Fruit fly (Drosophila melanogaster) whole organism, embryonic: ENCODE data around the gene CG11668.

Source experiments
- Atf3 ChIP-seq: fragments of 200-800 bp; sonication (Bioruptor generic); optimal IDR thresholded peaks from 3 replicates; lab custom pipeline; 2016; ENCODE audit warnings: missing biosample characterization, missing genetic modification characterization
- Atf6 ChIP-seq: fragments of 200-800 bp; sonication (Bioruptor generic); IDR thresholded peaks from 2 replicates; pipeline ENCODE4 v1.3.6; 2022; ENCODE audit warnings: missing biosample characterization, missing genetic modification characterization
- Bdp1 ChIP-seq: fragments of 200-800 bp; sonication (Bioruptor generic); optimal IDR thresholded peaks from 3 replicates; lab custom pipeline; 2016; ENCODE audit warnings: missing biosample characterization, missing genetic modification characterization
- CG10321 ChIP-seq: fragments of 200-800 bp; sonication (Bioruptor generic); IDR thresholded peaks from 2 replicates; pipeline ENCODE4 v1.3.6; 2022; ENCODE audit warnings: missing biosample characterization, missing genetic modification characterization
- CG10979 ChIP-seq: fragments of 200-800 bp; sonication (Bioruptor generic); optimal IDR thresholded peaks from 2 replicates; lab custom pipeline; 2018; ENCODE audit warnings: missing biosample characterization, mild to moderate bottlenecking, missing genetic modification characterization, moderate library complexity
- CG11560 ChIP-seq: fragments of 200-800 bp; sonication (Bioruptor generic); IDR thresholded peaks from 3 replicates; pipeline ENCODE4 v1.3.6; 2022; ENCODE audit warnings: missing biosample characterization, missing genetic modification characterization
- CG11695 ChIP-seq: fragments of 200-800 bp; sonication (Bioruptor generic); IDR thresholded peaks from 3 replicates; pipeline ENCODE4 v1.3.6; 2022; ENCODE audit warnings: missing biosample characterization, missing genetic modification characterization
- CG12071 ChIP-seq: fragments of 200-800 bp; sonication (Bioruptor generic); optimal IDR thresholded peaks from 3 replicates; lab custom pipeline; 2018; ENCODE audit warnings: missing biosample characterization, mild to moderate bottlenecking, missing genetic modification characterization
- CG12104 ChIP-seq: fragments of 200-800 bp; sonication (Bioruptor generic); optimal IDR thresholded peaks from 3 replicates; lab custom pipeline; 2016; ENCODE audit warnings: missing biosample characterization, missing genetic modification characterization
- CG12236 ChIP-seq: fragments of 200-800 bp; sonication (Bioruptor generic); optimal IDR thresholded peaks from 2 replicates; lab custom pipeline; 2016; ENCODE audit warnings: missing biosample characterization, missing genetic modification characterization
- CG12391 ChIP-seq: fragments of 200-800 bp; sonication (Bioruptor generic); optimal IDR thresholded peaks from 3 replicates; lab custom pipeline; 2018; ENCODE audit warnings: missing biosample characterization, mild to moderate bottlenecking, missing genetic modification characterization, moderate library complexity
- CG12769 ChIP-seq: fragments of 200-800 bp; sonication (Bioruptor generic); optimal IDR thresholded peaks from 2 replicates; lab custom pipeline; 2019; ENCODE audit warnings: missing biosample characterization, mild to moderate bottlenecking, missing genetic modification characterization, moderate library complexity
- CG13296 ChIP-seq: fragments of 200-800 bp; sonication (Bioruptor generic); optimal IDR thresholded peaks from 3 replicates; lab custom pipeline; 2018; ENCODE audit warnings: missing biosample characterization, mild to moderate bottlenecking, missing genetic modification characterization
- CG15479 ChIP-seq: fragments of 200-800 bp; sonication (Bioruptor generic); optimal IDR thresholded peaks from 3 replicates; lab custom pipeline; 2019; ENCODE audit warnings: missing biosample characterization, mild to moderate bottlenecking, missing genetic modification characterization, moderate library complexity
- CG17186 ChIP-seq: fragments of 200-800 bp; sonication (Bioruptor generic); optimal IDR thresholded peaks from 3 replicates; lab custom pipeline; 2017; ENCODE audit warnings: missing biosample characterization, missing genetic modification reagents, missing genetic modification characterization
- CG34422 ChIP-seq: fragments of 200-800 bp; sonication (Bioruptor generic); IDR thresholded peaks from 3 replicates; pipeline ENCODE4 v1.3.6; 2022; ENCODE audit warnings: missing biosample characterization, missing genetic modification characterization
- CG3838 ChIP-seq: fragments of 200-800 bp; sonication (Bioruptor generic); optimal IDR thresholded peaks from 3 replicates; lab custom pipeline; 2016; ENCODE audit warnings: missing biosample characterization, missing genetic modification characterization
- CG5180 ChIP-seq: fragments of 200-800 bp; sonication (Bioruptor generic); optimal IDR thresholded peaks from 3 replicates; lab custom pipeline; 2017; ENCODE audit warnings: missing biosample characterization, missing genetic modification characterization, mild to moderate bottlenecking, moderate library complexity, missing genetic modification reagents
- CG6175 ChIP-seq: fragments of 200-800 bp; sonication (Bioruptor generic); IDR thresholded peaks from 3 replicates; pipeline ENCODE4 v1.3.6; 2022; ENCODE audit warnings: missing biosample characterization, missing genetic modification characterization
- CG7372 ChIP-seq: fragments of 200-800 bp; sonication (Bioruptor generic); IDR thresholded peaks from 2 replicates; pipeline ENCODE4 v1.3.6; 2022; ENCODE audit warnings: missing biosample characterization, missing genetic modification characterization
- CG7745 ChIP-seq: fragments of 200-800 bp; sonication (Bioruptor generic); optimal IDR thresholded peaks from 2 replicates; lab custom pipeline; 2018; ENCODE audit warnings: missing biosample characterization, mild to moderate bottlenecking, missing genetic modification characterization, moderate library complexity
- CG8281 ChIP-seq: fragments of 200-800 bp; sonication (Bioruptor generic); optimal IDR thresholded peaks from 2 replicates; lab custom pipeline; 2018; ENCODE audit warnings: missing biosample characterization, mild to moderate bottlenecking, missing genetic modification characterization, moderate library complexity
- CG8388 ChIP-seq: fragments of 200-800 bp; sonication (Bioruptor generic); optimal IDR thresholded peaks from 2 replicates; lab custom pipeline; 2019; ENCODE audit warnings: missing biosample characterization, mild to moderate bottlenecking, missing genetic modification characterization, moderate library complexity
- CG9797 ChIP-seq: fragments of 200-800 bp; sonication (Bioruptor generic); optimal IDR thresholded peaks from 3 replicates; lab custom pipeline; 2018; ENCODE audit warnings: missing biosample characterization, mild to moderate bottlenecking, missing genetic modification characterization
- Dfd ChIP-seq, 2 experiments: fragments of >200 bp; optimal IDR thresholded peaks; 2 replicates each; lab custom pipeline; 2017; ENCODE audit warnings: missing biosample characterization in 2 of 2, missing genetic modification characterization in 2 of 2
- Dip2 ChIP-seq: fragments of 200-800 bp; sonication (Bioruptor generic); IDR thresholded peaks from 2 replicates; pipeline ENCODE4 v1.3.6; 2022; ENCODE audit warnings: missing biosample characterization, missing genetic modification characterization
- E2f1 ChIP-seq: fragments of 200-800 bp; sonication (Bioruptor generic); IDR thresholded peaks from 2 replicates; pipeline ENCODE4 v1.3.6; 2022; ENCODE audit warnings: missing biosample characterization, missing genetic modification characterization
- Gug ChIP-seq: fragments of 200-800 bp; sonication (Bioruptor generic); IDR thresholded peaks from 4 replicates; pipeline ENCODE4 v1.3.6; 2022; ENCODE audit warnings: missing biosample characterization, missing genetic modification characterization
- Hand ChIP-seq: fragments of 200-800 bp; sonication (Bioruptor generic); optimal IDR thresholded peaks from 2 replicates; lab custom pipeline; 2017; ENCODE audit warnings: mild to moderate bottlenecking, missing biosample characterization, missing genetic modification reagents, missing genetic modification characterization
- HmgZ ChIP-seq: fragments of 200-800 bp; sonication (Bioruptor generic); optimal IDR thresholded peaks from 2 replicates; lab custom pipeline; 2018; ENCODE audit warnings: missing biosample characterization, mild to moderate bottlenecking, missing genetic modification characterization
- Hmx ChIP-seq: fragments of 200-800 bp; sonication (Bioruptor generic); optimal IDR thresholded peaks from 2 replicates; lab custom pipeline; 2016; ENCODE audit warnings: missing biosample characterization, missing genetic modification characterization
- Pdp1 ChIP-seq, 2 experiments: fragments of 200-800 bp; sonication (Bioruptor generic); optimal IDR thresholded peaks; 3 replicates each; lab custom pipeline; 2016; ENCODE audit warnings: missing biosample characterization in 2 of 2, missing genetic modification characterization in 2 of 2, mild to moderate bottlenecking in 1 of 2, moderate library complexity in 1 of 2
- Sry-δ ChIP-seq: fragments of 200-800 bp; sonication (Bioruptor generic); optimal IDR thresholded peaks from 2 replicates; lab custom pipeline; 2016; ENCODE audit warnings: missing biosample characterization, missing genetic modification characterization
- Usf ChIP-seq: fragments of 200-800 bp; sonication (Bioruptor generic); optimal IDR thresholded peaks from 2 replicates; lab custom pipeline; 2017; ENCODE audit warnings: missing genotype, missing biosample characterization, missing genetic modification characterization
- ab ChIP-seq: fragments of 200-800 bp; sonication (Bioruptor generic); optimal IDR thresholded peaks from 2 replicates; lab custom pipeline; 2016; ENCODE audit warnings: missing biosample characterization, missing genetic modification characterization
- bbx ChIP-seq: fragments of 200-800 bp; sonication (Bioruptor generic); IDR thresholded peaks from 2 replicates; pipeline ENCODE4 v1.3.6; 2022; ENCODE audit warnings: missing biosample characterization, missing genetic modification characterization; ENCODE audit not compliant: partially characterized antibody
- cg ChIP-seq: fragments of 200-800 bp; sonication (Bioruptor generic); optimal IDR thresholded peaks from 3 replicates; lab custom pipeline; 2019; ENCODE audit warnings: missing biosample characterization, mild to moderate bottlenecking, missing genetic modification characterization, moderate library complexity
- crc ChIP-seq: fragments of 200-800 bp; sonication (Bioruptor generic); optimal IDR thresholded peaks from 2 replicates; lab custom pipeline; 2016; ENCODE audit warnings: missing biosample characterization, missing genetic modification characterization
- dm ChIP-seq: fragments of 200-800 bp; sonication (Bioruptor generic); optimal IDR thresholded peaks from 3 replicates; lab custom pipeline; 2016; ENCODE audit warnings: missing biosample characterization, missing genetic modification characterization
- eve ChIP-seq, 2 experiments: fragments of >200 bp; optimal IDR thresholded peaks; 2 replicates each; lab custom pipeline; 2017; ENCODE audit warnings: missing biosample characterization in 2 of 2, missing genetic modification characterization in 2 of 2
- gro ChIP-seq: fragments of 200-800 bp; sonication (Bioruptor generic); optimal IDR thresholded peaks from 2 replicates; lab custom pipeline; 2016; ENCODE audit warnings: missing biosample characterization, missing genetic modification characterization
- kay ChIP-seq: fragments of 200-800 bp; sonication (Bioruptor generic); optimal IDR thresholded peaks from 2 replicates; lab custom pipeline; 2016; ENCODE audit warnings: missing biosample characterization, missing genetic modification characterization
- pan ChIP-seq, 4 experiments: fragments of >200 bp in 3 of 4; fragments of 200-800 bp in 1 of 4; sonication (Bioruptor generic) in 1 of 4; optimal IDR thresholded peaks in 3 of 4; IDR thresholded peaks in 1 of 4; 2 replicates each; pipeline versions ENCODE4 v1.3.6 to Lab custom; 2017 to 2022; ENCODE audit warnings: missing biosample characterization in 2 of 4, missing genetic modification characterization in 2 of 4, mixed read lengths in 1 of 4
- pnt ChIP-seq: fragments of 200-800 bp; sonication (Bioruptor generic); optimal IDR thresholded peaks from 3 replicates; lab custom pipeline; 2016; ENCODE audit warnings: missing biosample characterization, missing genetic modification characterization
- repo ChIP-seq: fragments of 200-800 bp; sonication (Bioruptor generic); optimal IDR thresholded peaks from 2 replicates; lab custom pipeline; 2016; ENCODE audit warnings: missing biosample characterization, missing genetic modification characterization
- run ChIP-seq: fragments of 200-800 bp; sonication (Bioruptor generic); optimal IDR thresholded peaks from 3 replicates; lab custom pipeline; 2018; ENCODE audit warnings: missing biosample characterization, mild to moderate bottlenecking, missing genetic modification characterization
- tio ChIP-seq: fragments of 200-800 bp; sonication (Bioruptor generic); optimal IDR thresholded peaks from 2 replicates; lab custom pipeline; 2017; ENCODE audit warnings: missing biosample characterization, missing genetic modification characterization, inconsistent platforms
- unpg ChIP-seq: fragments of 200-800 bp; sonication (Bioruptor generic); optimal IDR thresholded peaks from 3 replicates; lab custom pipeline; 2018; ENCODE audit warnings: missing biosample characterization, mild to moderate bottlenecking, missing genetic modification characterization, moderate library complexity
- zfh1 ChIP-seq: fragments of 200-800 bp; sonication (Bioruptor generic); IDR thresholded peaks from 3 replicates; pipeline ENCODE4 v1.3.6; 2022; ENCODE audit warnings: missing biosample characterization, missing genetic modification characterization
- zfh2 ChIP-seq: fragments of 200-800 bp; sonication (Bioruptor generic); optimal IDR thresholded peaks from 2 replicates; lab custom pipeline; 2016; ENCODE audit warnings: missing biosample characterization, missing genetic modification characterization

CG11668 gene

dm6 chr3R:12997550-12998233, 40.5 kb upstream of the CG11668 start, which contains the start of the genes CG17327, CG44194 and CG7518 (continued):
- TF ChIP-seq Usf (GFP tag; lab: Kevin White, UChicago): no peak
- no peak for TF ChIP-seq CG8388
- no peak for TF ChIP-seq CG3838 (GFP tag; lab: Kevin White, UChicago)
- TF ChIP-seq CG6175 (GFP tag; lab: Robert Waterston, UW): no peak
- no peak for TF ChIP-seq zfh1 (GFP tag; lab: Robert Waterston, UW)
- TF ChIP-seq HmgZ: peak; percentile 2
- TF ChIP-seq repo (GFP tag; lab: Kevin White, UChicago): no peak
- no peak for TF ChIP-seq run (tag; lab: Kevin White, UChicago)
- no peak for TF ChIP-seq kay (GFP tag; lab: Kevin White, UChicago)
- no peak for TF ChIP-seq cg (GFP tag; lab: Kevin White, UChicago)
- no peak for TF ChIP-seq Bdp1
- no peak for TF ChIP-seq CG5180 (GFP tag; lab: Kevin White, UChicago)
- TF ChIP-seq gro (GFP tag; lab: Kevin White, UChicago): no peak
- TF ChIP-seq Atf6 (GFP tag; lab: Robert Waterston, UW): no peak
- TF ChIP-seq CG12391 (tag; lab: Kevin White, UChicago): peak; percentile 66
- TF ChIP-seq Gug (GFP tag; lab: Robert Waterston, UW): no peak; the same call in 3 of the 4 replicates
- no peak for TF ChIP-seq CG10979 (tag; lab: Kevin White, UChicago)
- no peak for TF ChIP-seq E2f1
- TF ChIP-seq ab (GFP tag; lab: Kevin White, UChicago): no peak
- no peak for TF ChIP-seq CG12236 (GFP tag; lab: Kevin White, UChicago)
- peak; percentile 90 for TF ChIP-seq CG9797 (GFP tag; lab: Kevin White, UChicago)
- no peak for TF ChIP-seq CG11695 (GFP tag; lab: Robert Waterston, UW)
- TF ChIP-seq CG12071 (GFP tag; lab: Kevin White, UChicago): no peak
- no peak for TF ChIP-seq CG7745 (tag; lab: Kevin White, UChicago)
- TF ChIP-seq bbx (GFP tag; lab: Robert Waterston, UW): peak; percentile 37; the same call in 1 of the 2 replicates
- TF ChIP-seq CG7372: no peak
- TF ChIP-seq CG12769 (tag; lab: Kevin White, UChicago): no peak
- peak; percentile 88 for TF ChIP-seq CG17186 (GFP tag; lab: Kevin White, UChicago)
- no peak for TF ChIP-seq Hmx (GFP tag; lab: Kevin White, UChicago)
- no peak for TF ChIP-seq CG13296 (GFP tag; lab: Kevin White, UChicago)
- no peak for TF ChIP-seq pnt (GFP tag; lab: Kevin White, UChicago)
- no peak for TF ChIP-seq unpg (GFP tag; lab: Kevin White, UChicago)
- TF ChIP-seq CG12104: peak; percentile 24
- TF ChIP-seq eve (GFP tag; optimal IDR thresholded peaks at IDR 0.05; lab: Kevin White, UChicago): no peak
- no peak for TF ChIP-seq Dip2 (GFP tag; lab: Robert Waterston, UW)
- TF ChIP-seq Atf3 (GFP tag; lab: Kevin White, UChicago): no peak
- TF ChIP-seq crc (GFP tag; lab: Kevin White, UChicago): no peak
- TF ChIP-seq zfh2 (GFP tag; lab: Kevin White, UChicago): no peak
- no peak for TF ChIP-seq pan (optimal IDR thresholded peaks at IDR 0.05; lab: Kevin White, UChicago)
- no peak for TF ChIP-seq pan (GFP tag; optimal IDR thresholded peaks at IDR 0.05 in 1 of 2, IDR thresholded peaks at IDR 0.05 in 1 of 2)
- TF ChIP-seq Hand (GFP tag; lab: Kevin White, UChicago): no peak
- TF ChIP-seq CG10321 (GFP tag; lab: Robert Waterston, UW): no peak
- no peak for TF ChIP-seq CG15479 (GFP tag; lab: Kevin White, UChicago)
- TF ChIP-seq tio (GFP tag; lab: Kevin White, UChicago): no peak
- peak; percentile 35; the same call in 1 of the 3 replicates for TF ChIP-seq CG34422
- peak; percentile 18 to 59 for TF ChIP-seq Pdp1 (GFP tag; optimal IDR thresholded peaks at IDR 0.05; lab: Kevin White, UChicago)
- peak; percentile 54 for TF ChIP-seq dm (GFP tag; lab: Kevin White, UChicago)
- peak; percentile 60 for TF ChIP-seq Sry-δ (GFP tag; lab: Kevin White, UChicago)
- TF ChIP-seq Dfd (GFP tag; optimal IDR thresholded peaks at IDR 0.05; lab: Kevin White, UChicago): no peak
- TF ChIP-seq CG8281 (tag; lab: Kevin White, UChicago): no peak
- no peak for TF ChIP-seq CG11560
